Worm (Caenorhabditis elegans): ENCODE data around the gene Y110A2AL.9.
"Not testable (repeated sequence)": the region's sequence is repeated elsewhere in the genome, so short reads cannot be mapped to it uniquely, and the experiment has no call there.

DNA sequence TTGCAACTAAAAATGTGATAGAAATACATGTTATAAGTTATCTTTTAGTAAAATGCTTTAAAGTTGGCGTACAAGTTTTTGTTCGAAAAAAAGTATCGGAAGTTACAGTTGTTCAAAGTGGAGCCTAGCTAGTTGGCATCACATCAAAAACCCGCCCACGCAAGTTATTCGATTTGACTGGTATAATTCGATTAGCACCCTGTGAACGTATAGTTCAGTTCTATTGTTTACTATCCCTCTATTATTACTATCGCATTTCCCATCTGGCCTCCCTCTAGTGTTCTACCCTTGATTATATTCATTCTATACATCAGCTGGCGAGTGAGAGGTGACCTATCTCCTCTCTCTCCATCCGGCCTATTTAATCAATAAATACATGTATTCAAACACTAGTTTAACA lies 27.4 kb downstream of the Y110A2AL.9 start, which contains the start of gene Y110A2AL.4:
- TF ChIP-seq elt-2 (tag; optimal IDR thresholded peaks at IDR 0.05); pqm-1 (tag; optimal IDR thresholded peaks at IDR 0.05); pha-4 (tag; optimal IDR thresholded peaks at IDR 0.05); nfya-1 (tag; optimal IDR thresholded peaks at IDR 0.05); fkh-10 (GFP tag; optimal IDR thresholded peaks at IDR 0.05); npax-4 (tag; optimal IDR thresholded peaks at IDR 0.05); dve-1 (tag; optimal IDR thresholded peaks at IDR 0.05); lin-11 (tag; optimal IDR thresholded peaks at IDR 0.05); nhr-232 (tag; optimal IDR thresholded peaks at IDR 0.05): not testable (repeated sequence)
